Fruit fly (Drosophila melanogaster): Measurements from ENCODE around the gene Dab.

Gene Dab

DNA sequence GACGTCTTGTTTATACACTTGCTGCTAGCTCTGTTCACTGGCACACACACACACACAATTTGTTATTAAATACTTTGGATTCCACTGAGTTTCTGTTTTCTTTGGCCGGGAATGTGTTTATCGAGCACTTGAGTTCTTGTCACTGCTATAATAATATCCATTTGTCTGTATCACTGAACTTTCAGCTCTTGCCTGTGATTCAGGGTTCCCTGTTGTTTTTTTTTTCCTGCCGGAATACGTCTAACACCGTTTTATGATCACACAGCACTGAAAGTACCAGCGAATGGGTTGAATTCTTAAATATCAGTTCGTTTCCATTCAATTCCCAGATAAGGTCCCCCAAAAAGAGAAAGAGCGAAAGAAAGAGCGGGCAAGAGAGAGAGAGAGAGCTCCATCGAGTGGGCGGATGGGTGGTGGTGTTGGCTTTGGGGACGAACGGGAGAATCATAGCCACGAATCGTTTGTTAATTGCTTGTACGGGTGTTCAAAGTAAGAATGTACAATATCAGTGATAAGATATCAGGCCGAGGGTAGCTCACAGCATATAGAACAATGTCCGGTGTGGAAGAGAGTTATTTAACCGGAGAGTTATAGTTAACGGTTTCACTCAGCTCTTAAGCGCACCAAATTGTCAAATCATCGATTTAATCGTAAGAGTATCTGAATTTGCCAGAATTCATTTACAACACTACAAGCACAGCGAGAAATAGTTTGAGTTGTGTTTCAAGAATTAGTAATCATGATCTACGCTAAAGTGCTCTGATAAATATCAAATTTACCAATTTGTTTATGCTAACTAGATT is 44.1 kb upstream of the Dab start, which contains the start of gene Galphaf (continued):
- TF ChIP-seq CG17385 (GFP tag; optimal IDR thresholded peaks at IDR 0.05) (peak; percentile 16), Dll (GFP tag; IDR thresholded peaks at IDR 0.05; ENCODE audit: partially characterized antibody) (peak; percentile 17; the same call in 1 of the 4 replicates), CG12659 (GFP tag; optimal IDR thresholded peaks at IDR 0.05) (peak; percentile 11), BtbVII (GFP tag; optimal IDR thresholded peaks at IDR 0.05) (peak; percentile 2), CG10543 (GFP tag; optimal IDR thresholded peaks at IDR 0.05) (peak; percentile 68), gro (GFP tag; optimal IDR thresholded peaks at IDR 0.05) (peak; percentile 30), ab (GFP tag; optimal IDR thresholded peaks at IDR 0.05) (no peak), PHDP (tag; optimal IDR thresholded peaks at IDR 0.05) (no peak), CG2199 (GFP tag; IDR thresholded peaks at IDR 0.05) (peak; percentile 72; the same call in 2 of the 3 replicates), CG32532 (GFP tag; IDR thresholded peaks at IDR 0.05) (0 out of 2 replicates have a peak, but pooled peaks have one; percentile 20), Atf6 (GFP tag; IDR thresholded peaks at IDR 0.05) (0 out of 2 replicates have a peak, but pooled peaks have one; percentile 21), CG1233 (GFP tag; optimal IDR thresholded peaks at IDR 0.05) (no peak), exex (tag; optimal IDR thresholded peaks at IDR 0.05) (peak; percentile 99), Bteb2 (GFP tag; optimal IDR thresholded peaks at IDR 0.05) (no peak), cwo (GFP tag; optimal IDR thresholded peaks at IDR 0.05) (peak; percentile 38), C15 (GFP tag; IDR thresholded peaks at IDR 0.05) (0 out of 3 replicates have a peak, but pooled peaks have one; percentile 26), chinmo (GFP tag; IDR thresholded peaks at IDR 0.05; ENCODE audit: partially characterized antibody) (0 out of 4 replicates have a peak, but pooled peaks have one; percentile 27), Deaf1 (tag; optimal IDR thresholded peaks at IDR 0.05) (peak; percentile 42), CG13296 (GFP tag; optimal IDR thresholded peaks at IDR 0.05) (no peak), sens (GFP tag) (peak; percentile 52), CG3163 (GFP tag; optimal IDR thresholded peaks at IDR 0.05) (peak; percentile 89), CG15601 (tag; optimal IDR thresholded peaks at IDR 0.05) (peak; percentile 53), CG10654 (GFP tag; optimal IDR thresholded peaks at IDR 0.05) (no peak), yki (optimal IDR thresholded peaks at IDR 0.05) (peak; percentile 28), CG16863 (GFP tag; optimal IDR thresholded peaks at IDR 0.05) (no peak), CG6765 (GFP tag; optimal IDR thresholded peaks at IDR 0.05) (no peak), Hmr (GFP tag; optimal IDR thresholded peaks at IDR 0.05) (peak; percentile 3), CG12744 (GFP tag; optimal IDR thresholded peaks at IDR 0.05) (no peak), sug (tag; optimal IDR thresholded peaks at IDR 0.05) (peak; percentile 54), fd64A (GFP tag; optimal IDR thresholded peaks at IDR 0.05) (peak; percentile 24), CG34376 (GFP tag; optimal IDR thresholded peaks at IDR 0.05) (peak; percentile 66), CG18599 (GFP tag; optimal IDR thresholded peaks at IDR 0.05) (peak; percentile 2), row (GFP tag; IDR thresholded peaks at IDR 0.05) (0 out of 3 replicates have a peak, but pooled peaks have one; percentile 15), CG9817 (tag; optimal IDR thresholded peaks at IDR 0.05) (no peak), CG2120 (GFP tag; optimal IDR thresholded peaks at IDR 0.05) (peak; percentile 14), CG8281 (tag; optimal IDR thresholded peaks at IDR 0.05) (no peak), GATAe (GFP tag; conservative IDR thresholded peaks at IDR 0.05) (0 out of 2 replicates have a peak, but pooled peaks have one; percentile 44), schlank (tag; optimal IDR thresholded peaks at IDR 0.05) (peak; percentile 5), CG5180 (GFP tag; optimal IDR thresholded peaks at IDR 0.05) (peak; percentile 37)

DNA sequence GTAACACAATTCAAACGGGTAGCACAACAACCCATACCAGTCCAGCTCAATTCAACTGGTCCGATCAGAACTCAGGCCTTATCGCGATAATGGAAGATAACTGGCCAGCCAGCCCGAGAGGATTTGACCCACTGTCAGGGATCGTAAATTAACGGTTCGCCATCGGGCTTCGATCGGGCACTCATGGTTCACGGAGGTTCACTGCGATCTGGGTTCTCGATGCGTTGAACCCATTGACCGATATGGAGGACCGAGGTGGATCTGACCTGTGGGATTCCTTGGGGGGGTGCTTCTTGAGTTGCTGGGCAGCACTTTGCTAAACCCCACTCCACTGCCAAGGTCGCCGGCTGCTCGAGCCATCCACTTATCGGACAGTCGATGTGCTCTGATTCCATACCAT is 43.1 kb upstream of the Dab start:
- 0 out of 2 replicates have a peak, but pooled peaks have one; percentile 20 for TF ChIP-seq CG11247 (GFP tag; IDR thresholded peaks at IDR 0.05)
- TF ChIP-seq CG10267 (tag; optimal IDR thresholded peaks at IDR 0.05), result no peak
- TF ChIP-seq Hr78 (GFP tag; optimal IDR thresholded peaks at IDR 0.05), result peak in 1 of 2 experiments; percentile 69
- 0 out of 4 replicates have a peak, but pooled peaks have one; percentile 23 for TF ChIP-seq chinmo (GFP tag; IDR thresholded peaks at IDR 0.05; ENCODE audit: partially characterized antibody)
- TF ChIP-seq Med (GFP tag), result peak; percentile 48
